Worm (Caenorhabditis elegans) whole organism, late embryonic: ENCODE data around the gene F54E2.5.

Experiments
- K02D7.2 ChIP-seq: sonication (generic microtip); optimal IDR thresholded peaks from 2 replicates; lab custom pipeline; 2017; ENCODE audit warnings: mild to moderate bottlenecking, missing genetic modification characterization, missing compliant biosample characterization
- ama-1 ChIP-seq: fragments of 150-350 bp; optimal IDR thresholded peaks from 2 replicates; lab custom pipeline; 2014
- ceh-6 ChIP-seq: fragments of 200-800 bp; sonication (Bioruptor generic); optimal IDR thresholded peaks from 2 replicates; lab custom pipeline; 2018; ENCODE audit warnings: mild to moderate bottlenecking, missing genetic modification characterization, missing compliant biosample characterization
- elt-2 ChIP-seq: sonication (generic microtip); optimal IDR thresholded peaks from 2 replicates; lab custom pipeline; 2016; ENCODE audit warnings: missing genetic modification reagents, missing genetic modification characterization, missing compliant biosample characterization
- lin-11 ChIP-seq: fragments of 200-800 bp; sonication (Bioruptor generic); optimal IDR thresholded peaks from 2 replicates; lab custom pipeline; 2018; ENCODE audit warnings: mild to moderate bottlenecking, missing genetic modification characterization, missing compliant biosample characterization
- madf-2 ChIP-seq: sonication (generic microtip); optimal IDR thresholded peaks from 2 replicates; lab custom pipeline; 2017; ENCODE audit warnings: missing genetic modification characterization, missing compliant biosample characterization
- npax-4 ChIP-seq: sonication (generic microtip); optimal IDR thresholded peaks from 2 replicates; lab custom pipeline; 2016; ENCODE audit warnings: missing genetic modification characterization, missing compliant biosample characterization
- pha-4 ChIP-seq: fragments of 150-350 bp; optimal IDR thresholded peaks from 2 replicates; lab custom pipeline; 2018; ENCODE audit warnings: missing biosample characterization, missing genetic modification reagents, missing genetic modification characterization
- pqm-1 ChIP-seq: sonication (generic microtip); optimal IDR thresholded peaks from 2 replicates; lab custom pipeline; 2016; ENCODE audit warnings: missing genetic modification characterization, missing compliant biosample characterization
- sdc-2 ChIP-seq: sonication (generic microtip); optimal IDR thresholded peaks from 2 replicates; lab custom pipeline; 2016; ENCODE audit warnings: missing genotype, missing genetic modification characterization, missing compliant biosample characterization

- TF ChIP-seq pha-4 (tag; lab: Kevin White, UChicago) (no peak), lin-11 (tag; lab: Kevin White, UChicago) (no peak), ceh-6 (GFP tag; lab: Kevin White, UChicago) (no peak), pqm-1 (tag; lab: Kevin White, UChicago) (no peak), madf-2 (tag; lab: Kevin White, UChicago) (no peak), sdc-2 (tag; lab: Kevin White, UChicago) (no peak), ama-1 (lab: Kevin White, UChicago) (no peak), elt-2 (tag; lab: Kevin White, UChicago) (no peak), npax-4 (tag; lab: Kevin White, UChicago) (no peak), K02D7.2 (tag; lab: Kevin White, UChicago) (no peak)
These were observed 22.9 kb downstream of the F54E2.5 start for ce11 chrV:2792958-2793357.
